Worm (Caenorhabditis elegans): Measurements from ENCODE around the gene prcc-1.

ce11 chrIV:13082836-13083763 lies 10.5 kb downstream of the prcc-1 start:
- TF ChIP-seq ztf-29 (GFP tag; IDR thresholded peaks at IDR 0.05) (no peak), flt-1 (GFP tag; IDR thresholded peaks at IDR 0.05) (no peak), ref-1 (GFP tag; conservative IDR thresholded peaks at IDR 0.05) (no peak), ztf-23 (GFP tag; IDR thresholded peaks at IDR 0.05) (no peak)
